Worm (Caenorhabditis elegans): ENCODE measurements around the gene C47G2.3.

- TF ChIP-seq lin-39 (tag; optimal IDR thresholded peaks at IDR 0.05) = no peak
- no peak for TF ChIP-seq nhr-76 (tag; optimal IDR thresholded peaks at IDR 0.05)
- TF ChIP-seq zag-1 (tag; optimal IDR thresholded peaks at IDR 0.05) = no peak
- no peak for TF ChIP-seq elt-1 (tag; optimal IDR thresholded peaks at IDR 0.05)
- TF ChIP-seq egl-5 (tag; optimal IDR thresholded peaks at IDR 0.05) = no peak
Measured at ce11 chrII:11312223-11312622, 22.3 kb upstream of the C47G2.3 start, which contains the start of gene T24F1.7.

All from whole organism, L3 larva.